Worm (Caenorhabditis elegans): ENCODE measurements around the gene pqn-42.

- no peak for TF ChIP-seq K11D2.4 (GFP tag; IDR thresholded peaks at IDR 0.05)
- no peak for TF ChIP-seq hrde-1 (tag; optimal IDR thresholded peaks at IDR 0.05; ENCODE audit: borderline replicate concordance)
- no peak for TF ChIP-seq lin-54 (GFP tag; optimal IDR thresholded peaks at IDR 0.05)
- TF ChIP-seq snpc-3.4 (tag; optimal IDR thresholded peaks at IDR 0.05), result no peak
- TF ChIP-seq F37B4.10 (GFP tag; IDR thresholded peaks at IDR 0.05), result no peak
- TF ChIP-seq nhr-80 (tag; optimal IDR thresholded peaks at IDR 0.05), result no peak
- no peak for TF ChIP-seq him-1 (tag; optimal IDR thresholded peaks at IDR 0.05)
- no peak for TF ChIP-seq ztf-26 (tag; optimal IDR thresholded peaks at IDR 0.05)
- no peak for TF ChIP-seq ets-4 (GFP tag; optimal IDR thresholded peaks at IDR 0.05)
- no peak for TF ChIP-seq lag-1 (GFP tag; IDR thresholded peaks at IDR 0.05)
Measured at ce11 chrII:2421185-2421584, 37.6 kb downstream of the pqn-42 start.

Measured in whole organism, young adult.